ENCODE assay signal across 5 fruit fly cellular contexts in genomic region chr3L:3461557-3462414, dm6.
TF ChIP-seq lines count a peak whose summit lies in the region.

No protein-coding gene starts in this region.

- TF ChIP-seq CTCF in whole organism, embryonic (GFP tag; optimal IDR thresholded peaks at IDR 0.05; lab: Kevin White, UChicago), result no peak

TF ChIP-seq in whole organism, 6 proteins besides CTCF, POLR2A, EP300 and RAD21:
- TF ChIP-seq psq (optimal IDR thresholded peaks at IDR 0.05; lab: Kevin White, UChicago), result no peak
- peak; percentile 20 for TF ChIP-seq CG8478 (optimal IDR thresholded peaks at IDR 0.05; lab: Kevin White, UChicago)

TF ChIP-seq in whole organism, adult, 20 proteins besides CTCF, POLR2A, EP300 and RAD21:
- TF ChIP-seq tj (GFP tag; optimal IDR thresholded peaks at IDR 0.05; lab: Kevin White, UChicago), result peak; percentile 97
- no peak for TF ChIP-seq toe (GFP tag; optimal IDR thresholded peaks at IDR 0.05; lab: Kevin White, UChicago)
- no peak for TF ChIP-seq CG7045 (GFP tag; optimal IDR thresholded peaks at IDR 0.05; lab: Kevin White, UChicago)
- TF ChIP-seq ovo (GFP tag; optimal IDR thresholded peaks at IDR 0.05; lab: Kevin White, UChicago), result peak; percentile 64
- TF ChIP-seq pad (GFP tag; optimal IDR thresholded peaks at IDR 0.05; lab: Kevin White, UChicago), result peak; percentile 98
- TF ChIP-seq bab1 (GFP tag; optimal IDR thresholded peaks at IDR 0.05; lab: Kevin White, UChicago), result no peak

TF ChIP-seq in whole organism, embryonic, 481 proteins besides CTCF, POLR2A, EP300 and RAD21:
- TF ChIP-seq CG10321 (GFP tag; IDR thresholded peaks at IDR 0.05; lab: Robert Waterston, UW) (peak; percentile 69), CG14710 (tag; optimal IDR thresholded peaks at IDR 0.05; lab: Kevin White, UChicago) (no peak), nerfin-2 (GFP tag; IDR thresholded peaks at IDR 0.05; lab: Robert Waterston, UW; ENCODE audit: partially characterized antibody) (no peak), scrt (GFP tag; optimal IDR thresholded peaks at IDR 0.05; lab: Kevin White, UChicago) (peak; percentile 70), Med (GFP tag; lab: Kevin White, UChicago) (peak; percentile 37), Ets97D (GFP tag; optimal IDR thresholded peaks at IDR 0.05; lab: Kevin White, UChicago) (no peak), CG10462 (GFP tag; optimal IDR thresholded peaks at IDR 0.05; lab: Kevin White, UChicago) (no peak), D19A (tag; optimal IDR thresholded peaks at IDR 0.05; lab: Kevin White, UChicago) (peak; percentile 5)
TF ChIP-seq in whole organism, embryonic: peak in this region for 4.

TF ChIP-seq in whole organism, prepupa, 60 proteins besides CTCF, POLR2A, EP300 and RAD21:
- TF ChIP-seq spab (GFP tag; optimal IDR thresholded peaks at IDR 0.05; lab: Kevin White, UChicago) (no peak), dsx (GFP tag; optimal IDR thresholded peaks at IDR 0.05; lab: Kevin White, UChicago; ENCODE audit: poor library complexity, severe bottlenecking) (peak; percentile 52), Eip78C (GFP tag; lab: Kevin White, UChicago) (peak; percentile 67), CG11294 (GFP tag; IDR thresholded peaks at IDR 0.05; lab: Robert Waterston, UW) (no peak), Ets96B (tag; optimal IDR thresholded peaks at IDR 0.05; lab: Kevin White, UChicago) (peak; percentile 6), CG6163 (GFP tag; IDR thresholded peaks at IDR 0.05; lab: Robert Waterston, UW) (0 out of 3 replicates have a peak, but pooled peaks have one; percentile 11)

TF ChIP-seq in whole organism, pupa, 21 proteins besides CTCF, POLR2A, EP300 and RAD21:
- TF ChIP-seq CG12605 (GFP tag; IDR thresholded peaks at IDR 0.05; lab: Robert Waterston, UW) (peak; percentile 39; the same call in 1 of the 2 replicates), rn (GFP tag; IDR thresholded peaks at IDR 0.05; lab: Robert Waterston, UW) (no peak), CG34367 (tag; optimal IDR thresholded peaks at IDR 0.05; lab: Kevin White, UChicago) (peak; percentile 3), CG13204 (GFP tag; optimal IDR thresholded peaks at IDR 0.05; lab: Kevin White, UChicago) (no peak), CG10348 (GFP tag; IDR thresholded peaks at IDR 0.05; lab: Robert Waterston, UW) (no peak), CG32121 (GFP tag; IDR thresholded peaks at IDR 0.05; lab: Robert Waterston, UW) (no peak), CG14655 (GFP tag; optimal IDR thresholded peaks at IDR 0.05; lab: Kevin White, UChicago) (no peak), CG17806 (tag; optimal IDR thresholded peaks at IDR 0.05; lab: Kevin White, UChicago) (peak; percentile 10), CG4496 (GFP tag; IDR thresholded peaks at IDR 0.05; lab: Robert Waterston, UW) (peak; percentile 50; the same call in 1 of the 3 replicates), Pif1A (GFP tag; optimal IDR thresholded peaks at IDR 0.05; lab: Kevin White, UChicago) (no peak), Ets98B (GFP tag; IDR thresholded peaks at IDR 0.05; lab: Robert Waterston, UW) (no peak), fd96Ca (GFP tag; IDR thresholded peaks at IDR 0.05; lab: Robert Waterston, UW) (no peak), gl (tag; optimal IDR thresholded peaks at IDR 0.05; lab: Kevin White, UChicago) (no peak), EcR (GFP tag; optimal IDR thresholded peaks at IDR 0.05; lab: Kevin White, UChicago) (no peak), CG9948 (tag; optimal IDR thresholded peaks at IDR 0.05; lab: Kevin White, UChicago) (peak; percentile 3), CG8159 (tag; optimal IDR thresholded peaks at IDR 0.05; lab: Kevin White, UChicago) (no peak)
